Worm (Caenorhabditis elegans): ENCODE measurements around the gene srv-3.

ce11 chrV:19669959-19670358 is 38.8 kb downstream of the srv-3 start, which contains the start of gene Y43F8C.11:
- TF ChIP-seq snpc-4 (tag; optimal IDR thresholded peaks at IDR 0.05) (no peak), ceh-39 (tag; optimal IDR thresholded peaks at IDR 0.05) (no peak)

Measured in whole organism, mixed stage, embryonic.